Worm (Caenorhabditis elegans) whole organism, early embryonic: ENCODE data around the gene slo-2.

ENCODE experiments used
- B0310.2 ChIP-seq: sonication (generic microtip); optimal IDR thresholded peaks from 2 replicates; lab custom pipeline; 2016; ENCODE audit warnings: mild to moderate bottlenecking, missing genetic modification characterization, missing compliant biosample characterization
- ama-1 ChIP-seq: fragments of 150-350 bp; optimal IDR thresholded peaks from 2 replicates; lab custom pipeline; 2014

DNA sequence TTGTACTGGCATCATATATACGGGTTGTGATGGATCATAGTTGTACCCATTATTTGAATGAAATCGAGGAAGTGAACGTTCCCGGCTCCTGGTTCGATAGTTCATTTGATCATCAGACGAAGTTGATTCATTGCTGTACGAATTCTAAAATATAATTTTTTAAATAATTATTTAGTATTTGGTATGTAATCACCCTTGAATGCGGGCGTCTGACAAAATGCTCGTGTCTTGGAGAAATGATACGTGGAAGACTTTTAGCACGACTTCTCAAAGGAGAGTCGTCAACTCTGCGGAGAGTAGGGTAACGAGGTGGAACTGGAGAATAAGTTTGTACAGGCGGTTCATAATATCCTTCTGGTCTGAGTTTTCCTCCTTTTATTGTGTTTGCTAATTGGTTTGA is 21.8 kb upstream of the slo-2 start:
- no peak for TF ChIP-seq B0310.2 (tag; lab: Kevin White, UChicago)
- no peak for TF ChIP-seq ama-1 (lab: Kevin White, UChicago)
